Worm (Caenorhabditis elegans) whole organism, L1 larva: ENCODE measurements around the gene par-5.

Experiments used
- C16A3.4 ChIP-seq: fragments of 150-350 bp; optimal IDR thresholded peaks from 2 replicates; lab custom pipeline; 2014; ENCODE audit warnings: missing biosample characterization, missing genetic modification characterization
- blmp-1 ChIP-seq: fragments of 150-350 bp; optimal IDR thresholded peaks from 2 replicates; lab custom pipeline; 2014; ENCODE audit warnings: missing biosample characterization, missing genetic modification characterization
- ceh-63 ChIP-seq: fragments of 200-800 bp; sonication (Bioruptor generic); optimal IDR thresholded peaks from 2 replicates; lab custom pipeline; 2018; ENCODE audit warnings: mild to moderate bottlenecking, missing genetic modification characterization, missing compliant biosample characterization
- ceh-8 ChIP-seq: fragments of 200-800 bp; sonication (Bioruptor generic); optimal IDR thresholded peaks from 2 replicates; lab custom pipeline; 2018; ENCODE audit warnings: mild to moderate bottlenecking, missing genetic modification characterization, moderate library complexity, missing compliant biosample characterization
- ceh-90 ChIP-seq: sonication (generic microtip); optimal IDR thresholded peaks from 2 replicates; lab custom pipeline; 2016; ENCODE audit warnings: missing genetic modification characterization, missing compliant biosample characterization
- ces-1 ChIP-seq: fragments of 150-350 bp; optimal IDR thresholded peaks from 2 replicates; lab custom pipeline; 2014; ENCODE audit warnings: missing biosample characterization, missing genetic modification reagents, missing genetic modification characterization
- dsc-1 ChIP-seq: sonication (generic microtip); optimal IDR thresholded peaks from 2 replicates; lab custom pipeline; 2016; ENCODE audit warnings: mild to moderate bottlenecking, missing genetic modification characterization, missing compliant biosample characterization
- efl-3 ChIP-seq: fragments of 200-800 bp; sonication (Bioruptor generic); optimal IDR thresholded peaks from 2 replicates; lab custom pipeline; 2018; ENCODE audit warnings: mild to moderate bottlenecking, missing genetic modification characterization, missing compliant biosample characterization
- egl-13 ChIP-seq: sonication (generic microtip); optimal IDR thresholded peaks from 2 replicates; lab custom pipeline; 2016; ENCODE audit warnings: missing genotype, missing genetic modification reagents, missing genetic modification characterization, missing compliant biosample characterization
- egl-27 ChIP-seq, 2 experiments: fragments of 150-350 bp in 1 of 2; sonication (generic microtip); optimal IDR thresholded peaks; 3 replicates each; lab custom pipeline; 2017 to 2018; ENCODE audit warnings: missing biosample characterization in 2 of 2, missing genetic modification characterization in 2 of 2, missing genetic modification reagents in 2 of 2
- fkh-10 ChIP-seq: sonication (generic microtip); optimal IDR thresholded peaks from 2 replicates; lab custom pipeline; 2017; ENCODE audit warnings: missing biosample characterization, missing genetic modification reagents, missing genetic modification characterization
- fkh-4 ChIP-seq: sonication (generic microtip); optimal IDR thresholded peaks from 2 replicates; lab custom pipeline; 2016; ENCODE audit warnings: missing compliant biosample characterization, missing genetic modification characterization, borderline replicate concordance
- hlh-4 ChIP-seq: sonication (generic microtip); optimal IDR thresholded peaks from 2 replicates; lab custom pipeline; 2016; ENCODE audit warnings: mild to moderate bottlenecking, missing genetic modification characterization, missing compliant biosample characterization
- jun-1 ChIP-seq: fragments of 150-350 bp; optimal IDR thresholded peaks from 2 replicates; lab custom pipeline; 2014; ENCODE audit warnings: missing biosample characterization, missing genetic modification reagents, missing genetic modification characterization
- lin-13 ChIP-seq: fragments of 150-350 bp; optimal IDR thresholded peaks from 2 replicates; lab custom pipeline; 2014; ENCODE audit warnings: missing biosample characterization, missing genetic modification reagents, missing genetic modification characterization
- lin-14 ChIP-seq: fragments of 200-800 bp; sonication (Bioruptor generic); optimal IDR thresholded peaks from 2 replicates; lab custom pipeline; 2018; ENCODE audit warnings: mild to moderate bottlenecking, missing genetic modification characterization, moderate library complexity, missing compliant biosample characterization
- lin-39 ChIP-seq: fragments of 150-350 bp; optimal IDR thresholded peaks from 2 replicates; lab custom pipeline; 2014; ENCODE audit warnings: missing biosample characterization, missing genetic modification reagents, missing genetic modification characterization
- lsy-2 ChIP-seq, 2 experiments: fragments of 150-350 bp; optimal IDR thresholded peaks; 2 replicates each; lab custom pipeline; 2014; ENCODE audit warnings: missing biosample characterization in 2 of 2, missing genetic modification characterization in 2 of 2
- mab-9 ChIP-seq: fragments of 200-800 bp; sonication (Bioruptor generic); IDR thresholded peaks from 2 replicates; pipeline ENCODE4 v1.3.6; 2022; ENCODE audit warnings: missing genetic modification reagents, missing genetic modification characterization, missing compliant biosample characterization
- nhr-19 ChIP-seq: fragments of 200-800 bp; sonication (Bioruptor generic); conservative IDR thresholded peaks from 2 replicates; pipeline ENCODE4 v1.3.6; 2022; ENCODE audit warnings: missing genetic modification characterization, missing compliant biosample characterization
- nhr-237 ChIP-seq: fragments of 150-350 bp; optimal IDR thresholded peaks from 2 replicates; lab custom pipeline; 2014; ENCODE audit warnings: missing biosample characterization, missing genetic modification characterization
- nhr-28 ChIP-seq: fragments of 150-350 bp; optimal IDR thresholded peaks from 2 replicates; lab custom pipeline; 2014; ENCODE audit warnings: missing biosample characterization, missing genetic modification characterization
- nhr-71 ChIP-seq: sonication (generic microtip); optimal IDR thresholded peaks from 2 replicates; lab custom pipeline; 2016; ENCODE audit warnings: mild to moderate bottlenecking, missing genetic modification characterization, moderate library complexity, missing compliant biosample characterization
- pag-3 ChIP-seq: sonication (generic microtip); optimal IDR thresholded peaks from 2 replicates; lab custom pipeline; 2017; ENCODE audit warnings: missing genetic modification characterization, mild to moderate bottlenecking, missing compliant biosample characterization, antibody characterized with exemption, borderline replicate concordance; ENCODE audit not compliant: insufficient read depth
- pax-3 ChIP-seq: fragments of 200-800 bp; sonication (Bioruptor generic); optimal IDR thresholded peaks from 2 replicates; lab custom pipeline; 2018; ENCODE audit warnings: mild to moderate bottlenecking, missing genetic modification characterization, moderate library complexity, missing compliant biosample characterization
- pqm-1 ChIP-seq: sonication (generic microtip); optimal IDR thresholded peaks from 3 replicates; lab custom pipeline; 2017; ENCODE audit warnings: missing biosample characterization, missing genetic modification characterization
- rnt-1 ChIP-seq: sonication (generic microtip); optimal IDR thresholded peaks from 2 replicates; lab custom pipeline; 2016; ENCODE audit warnings: mild to moderate bottlenecking, missing genetic modification characterization, moderate library complexity, missing compliant biosample characterization
- skn-1 ChIP-seq: fragments of 150-350 bp; optimal IDR thresholded peaks from 2 replicates; lab custom pipeline; 2014; ENCODE audit warnings: missing biosample characterization, missing genetic modification characterization
- sox-4 ChIP-seq: sonication (generic microtip); optimal IDR thresholded peaks from 2 replicates; lab custom pipeline; 2016; ENCODE audit warnings: missing genetic modification characterization, missing compliant biosample characterization
- sptf-1 ChIP-seq: fragments of 150-350 bp; optimal IDR thresholded peaks from 2 replicates; lab custom pipeline; 2014; ENCODE audit warnings: missing biosample characterization, missing genetic modification characterization
- sup-37 ChIP-seq: fragments of 200-800 bp; sonication (Bioruptor generic); optimal IDR thresholded peaks from 2 replicates; lab custom pipeline; 2018; ENCODE audit warnings: mild to moderate bottlenecking, missing genetic modification characterization, missing compliant biosample characterization
- tbx-2 ChIP-seq: sonication (generic microtip); optimal IDR thresholded peaks from 2 replicates; lab custom pipeline; 2016; ENCODE audit warnings: missing genetic modification characterization, missing compliant biosample characterization
- tlp-1 ChIP-seq: fragments of 150-350 bp; optimal IDR thresholded peaks from 2 replicates; lab custom pipeline; 2014; ENCODE audit warnings: missing biosample characterization, missing genetic modification characterization
- unc-86 ChIP-seq: sonication (generic microtip); optimal IDR thresholded peaks from 2 replicates; lab custom pipeline; 2016; ENCODE audit warnings: missing genetic modification characterization, missing compliant biosample characterization
- vab-15 ChIP-seq: sonication (generic microtip); optimal IDR thresholded peaks from 2 replicates; lab custom pipeline; 2017; ENCODE audit warnings: missing genotype, mild to moderate bottlenecking, missing genetic modification characterization, missing compliant biosample characterization
- zag-1 ChIP-seq: fragments of 150-350 bp; optimal IDR thresholded peaks from 2 replicates; lab custom pipeline; 2014; ENCODE audit warnings: missing biosample characterization, missing genetic modification characterization
- zip-4 ChIP-seq: fragments of 200-800 bp; sonication (Bioruptor generic); optimal IDR thresholded peaks from 2 replicates; lab custom pipeline; 2018; ENCODE audit warnings: mild to moderate bottlenecking, missing genetic modification characterization, moderate library complexity, missing compliant biosample characterization
- ztf-11 ChIP-seq, 2 experiments: sonication (generic microtip); optimal IDR thresholded peaks; 2 replicates each; lab custom pipeline; 2016 to 2017; ENCODE audit warnings: missing genetic modification characterization in 2 of 2, missing biosample characterization in 1 of 2, missing compliant biosample characterization in 1 of 2

Gene par-5

ce11 chrIV:11787793-11788192 is 33.9 kb downstream of the par-5 start:
- TF ChIP-seq dsc-1 (tag; lab: Kevin White, UChicago) (peak; percentile 66), hlh-4 (tag; lab: Kevin White, UChicago) (no peak)

ce11 chrIV:11785064-11785840 is 36.5 kb downstream of the par-5 start:
- TF ChIP-seq sptf-1 (no peak), dsc-1 (tag; lab: Kevin White, UChicago) (peak; percentile 98), pag-3 (no peak), jun-1 (tag; lab: Kevin White, UChicago) (no peak), ces-1 (GFP tag; lab: Kevin White, UChicago) (peak; percentile 11), tlp-1 (no peak), zag-1 (no peak), tbx-2 (no peak), nhr-71 (tag; lab: Kevin White, UChicago) (no peak), ceh-63 (GFP tag; lab: Kevin White, UChicago) (no peak), nhr-28 (tag; lab: Kevin White, UChicago) (no peak), skn-1 (tag; lab: Kevin White, UChicago) (no peak), fkh-10 (GFP tag; lab: Kevin White, UChicago) (peak; percentile 76), nhr-237 (tag; lab: Kevin White, UChicago) (no peak), unc-86 (tag; lab: Kevin White, UChicago) (peak; percentile 46), blmp-1 (no peak), lin-14 (GFP tag; lab: Kevin White, UChicago) (peak; percentile 58), fkh-4 (tag; lab: Kevin White, UChicago) (peak; percentile 90), ceh-8 (GFP tag; lab: Kevin White, UChicago) (no peak), egl-13 (tag; lab: Kevin White, UChicago) (peak; percentile 16), lsy-2 (tag; optimal IDR thresholded peaks at IDR 0.05; lab: Kevin White, UChicago) (no peak), ztf-11 (tag; optimal IDR thresholded peaks at IDR 0.05; lab: Kevin White, UChicago) (no peak)

- no peak for TF ChIP-seq efl-3 (GFP tag; lab: Kevin White, UChicago)
- no peak for TF ChIP-seq ceh-90 (tag; lab: Kevin White, UChicago)
- no peak for TF ChIP-seq pqm-1
- TF ChIP-seq lin-13 (GFP tag; lab: Kevin White, UChicago): no peak
- TF ChIP-seq ceh-8 (GFP tag; lab: Kevin White, UChicago): peak; percentile 26
- TF ChIP-seq egl-27 (tag; optimal IDR thresholded peaks at IDR 0.05; lab: Kevin White, UChicago): no peak
- TF ChIP-seq lsy-2 (tag; optimal IDR thresholded peaks at IDR 0.05; lab: Kevin White, UChicago): no peak
- no peak for TF ChIP-seq vab-15 (tag; lab: Kevin White, UChicago)
- peak; percentile 31 for TF ChIP-seq lin-14 (GFP tag; lab: Kevin White, UChicago)
- TF ChIP-seq unc-86 (tag; lab: Kevin White, UChicago): no peak
- no peak for TF ChIP-seq sup-37
- peak; percentile 82 for TF ChIP-seq dsc-1 (tag; lab: Kevin White, UChicago)
- no peak for TF ChIP-seq rnt-1
- TF ChIP-seq zip-4 (GFP tag; lab: Kevin White, UChicago): no peak
These were observed 38.9 kb downstream of the par-5 start for ce11 chrIV:11782846-11783245.

- TF ChIP-seq sox-4 (tag; lab: Kevin White, UChicago) (no peak), lin-39 (tag; lab: Kevin White, UChicago) (peak; percentile 45), pax-3 (tag; lab: Kevin White, UChicago) (no peak), rnt-1 (peak; percentile 47), mab-9 (no peak), lsy-2 (tag; optimal IDR thresholded peaks at IDR 0.05; lab: Kevin White, UChicago) (peak in 1 of 2 experiments; percentile 3), C16A3.4 (no peak), pag-3 (no peak), nhr-19 (0 out of 2 replicates have a peak, but pooled peaks have one; percentile 3), nhr-71 (tag; lab: Kevin White, UChicago) (peak; percentile 26), ceh-63 (GFP tag; lab: Kevin White, UChicago) (no peak)
These were observed 42.7 kb downstream of the par-5 start, which contains the start of gene lpr-2 for ce11 chrIV:11779028-11779427. Gene lpr-2 (plus strand): TSS chrIV:11779216.
